Worm (Caenorhabditis elegans) whole organism, L3 larva: Measurements from ENCODE around the gene ZK892.3.

Experiments used
- R02D3.7 ChIP-seq: fragments of 150-350 bp; optimal IDR thresholded peaks from 2 replicates; lab custom pipeline; 2014; ENCODE audit warnings: missing biosample characterization, missing genetic modification characterization
- ZK546.5 ChIP-seq: sonication (generic microtip); optimal IDR thresholded peaks from 2 replicates; lab custom pipeline; 2017; ENCODE audit warnings: missing biosample characterization, missing genetic modification characterization
- ceh-16 ChIP-seq: sonication (generic microtip); optimal IDR thresholded peaks from 2 replicates; lab custom pipeline; 2017; ENCODE audit warnings: missing biosample characterization, missing genetic modification characterization
- ceh-28 ChIP-seq: fragments of 150-350 bp; optimal IDR thresholded peaks from 2 replicates; lab custom pipeline; 2014; ENCODE audit warnings: missing biosample characterization, missing genetic modification reagents, missing genetic modification characterization
- ceh-82 ChIP-seq: fragments of 150-350 bp; optimal IDR thresholded peaks from 2 replicates; lab custom pipeline; 2014; ENCODE audit warnings: missing biosample characterization, missing genetic modification characterization
- ceh-9 ChIP-seq: sonication (generic microtip); optimal IDR thresholded peaks from 2 replicates; lab custom pipeline; 2018; ENCODE audit warnings: missing biosample characterization, missing genetic modification characterization
- egl-5 ChIP-seq: fragments of 150-350 bp; optimal IDR thresholded peaks from 2 replicates; lab custom pipeline; 2017; ENCODE audit warnings: missing biosample characterization, missing genetic modification reagents, missing genetic modification characterization, inconsistent platforms
- elt-1 ChIP-seq: fragments of 150-350 bp; optimal IDR thresholded peaks from 2 replicates; lab custom pipeline; 2014; ENCODE audit warnings: missing biosample characterization, missing genetic modification characterization
- elt-2 ChIP-seq: sonication (generic microtip); optimal IDR thresholded peaks from 2 replicates; lab custom pipeline; 2016; ENCODE audit warnings: missing genetic modification reagents, mild to moderate bottlenecking, missing genetic modification characterization, missing compliant biosample characterization
- elt-3 ChIP-seq, 3 experiments: fragments of 150-350 bp in 1 of 3; sonication (generic microtip) in 2 of 3; optimal IDR thresholded peaks; 2 replicates in 2 of 3; 4 replicates in 1 of 3; lab custom pipeline; 2014 to 2017; ENCODE audit warnings: missing biosample characterization in 3 of 3, missing genetic modification characterization in 3 of 3
- eor-1 ChIP-seq, 2 experiments: fragments of 150-350 bp; optimal IDR thresholded peaks; 2 replicates each; lab custom pipeline; 2014 to 2018; ENCODE audit warnings: missing biosample characterization in 2 of 2, missing genetic modification characterization in 2 of 2
- fkh-10 ChIP-seq: sonication (generic microtip); optimal IDR thresholded peaks from 2 replicates; lab custom pipeline; 2017; ENCODE audit warnings: missing biosample characterization, missing genetic modification reagents, missing genetic modification characterization
- fos-1 ChIP-seq: fragments of 150-350 bp; optimal IDR thresholded peaks from 2 replicates; lab custom pipeline; 2014; ENCODE audit warnings: missing biosample characterization, missing genetic modification characterization
- hmg-11 ChIP-seq: sonication (generic microtip); optimal IDR thresholded peaks from 2 replicates; lab custom pipeline; 2016; ENCODE audit warnings: missing genetic modification characterization, missing compliant biosample characterization
- jun-1 ChIP-seq: fragments of 150-350 bp; optimal IDR thresholded peaks from 2 replicates; lab custom pipeline; 2014; ENCODE audit warnings: missing biosample characterization, missing genetic modification reagents, missing genetic modification characterization
- lin-15B ChIP-seq: fragments of 150-350 bp; optimal IDR thresholded peaks from 2 replicates; lab custom pipeline; 2014; ENCODE audit warnings: missing biosample characterization, missing genetic modification characterization
- lin-39 ChIP-seq: fragments of 150-350 bp; optimal IDR thresholded peaks from 2 replicates; lab custom pipeline; 2018; ENCODE audit warnings: missing biosample characterization, missing genetic modification reagents, missing genetic modification characterization
- lsy-12 ChIP-seq: sonication (generic microtip); optimal IDR thresholded peaks from 2 replicates; lab custom pipeline; 2016; ENCODE audit warnings: mild to moderate bottlenecking, missing genetic modification characterization, missing compliant biosample characterization
- mdl-1 ChIP-seq: fragments of 150-350 bp; optimal IDR thresholded peaks from 2 replicates; lab custom pipeline; 2014; ENCODE audit warnings: missing biosample characterization, missing genetic modification characterization
- mml-1 ChIP-seq: fragments of 150-350 bp; sonication (generic microtip); optimal IDR thresholded peaks from 3 replicates; lab custom pipeline; 2014; ENCODE audit warnings: missing biosample characterization, missing genetic modification characterization
- nfya-1 ChIP-seq: sonication (generic microtip); optimal IDR thresholded peaks from 2 replicates; lab custom pipeline; 2017; ENCODE audit warnings: missing genetic modification characterization, mild to moderate bottlenecking, missing compliant biosample characterization, antibody characterized with exemption, moderate library complexity; ENCODE audit not compliant: insufficient read depth
- nhr-12 ChIP-seq: fragments of 150-350 bp; optimal IDR thresholded peaks from 2 replicates; lab custom pipeline; 2014; ENCODE audit warnings: missing biosample characterization, missing genetic modification characterization
- nhr-23 ChIP-seq: fragments of 150-350 bp; optimal IDR thresholded peaks from 2 replicates; lab custom pipeline; 2014; ENCODE audit warnings: missing biosample characterization, missing genetic modification reagents, missing genetic modification characterization
- nhr-237 ChIP-seq: fragments of 150-350 bp; optimal IDR thresholded peaks from 2 replicates; lab custom pipeline; 2014; ENCODE audit warnings: missing biosample characterization, missing genetic modification characterization
- nhr-25 ChIP-seq: sonication (generic microtip); optimal IDR thresholded peaks from 2 replicates; lab custom pipeline; 2017; ENCODE audit warnings: missing biosample characterization, missing genetic modification characterization
- nhr-43 ChIP-seq: sonication (generic microtip); optimal IDR thresholded peaks from 2 replicates; lab custom pipeline; 2016; ENCODE audit warnings: mild to moderate bottlenecking, missing genetic modification characterization, missing compliant biosample characterization; ENCODE audit not compliant: poor library complexity, severe bottlenecking
- nhr-67 ChIP-seq: fragments of 150-350 bp; optimal IDR thresholded peaks from 2 replicates; lab custom pipeline; 2014; ENCODE audit warnings: missing biosample characterization, missing genetic modification characterization
- nhr-76 ChIP-seq: fragments of 150-350 bp; sonication (generic microtip); optimal IDR thresholded peaks from 5 replicates; lab custom pipeline; 2014; ENCODE audit warnings: missing biosample characterization, missing genetic modification characterization
- nhr-77 ChIP-seq: fragments of 150-350 bp; optimal IDR thresholded peaks from 2 replicates; lab custom pipeline; 2014; ENCODE audit warnings: missing biosample characterization, missing genetic modification characterization
- pha-4 ChIP-seq: fragments of 150-350 bp; optimal IDR thresholded peaks from 2 replicates; lab custom pipeline; 2014; ENCODE audit warnings: missing biosample characterization, missing genetic modification reagents, missing genetic modification characterization
- pqm-1 ChIP-seq: fragments of 150-350 bp; optimal IDR thresholded peaks from 2 replicates; lab custom pipeline; 2017; ENCODE audit warnings: missing biosample characterization, missing genetic modification characterization, inconsistent platforms
- snpc-4 ChIP-seq: fragments of 150-350 bp; optimal IDR thresholded peaks from 2 replicates; lab custom pipeline; 2014; ENCODE audit warnings: missing biosample characterization, missing genetic modification characterization
- tbx-2 ChIP-seq: sonication (generic microtip); optimal IDR thresholded peaks from 2 replicates; lab custom pipeline; 2016; ENCODE audit warnings: mild to moderate bottlenecking, missing genetic modification characterization, missing compliant biosample characterization
- unc-62 ChIP-seq: fragments of 150-350 bp; sonication (generic microtip); optimal IDR thresholded peaks from 4 replicates; lab custom pipeline; 2014; ENCODE audit warnings: missing biosample characterization, missing genetic modification reagents, missing genetic modification characterization
- zag-1 ChIP-seq: fragments of 150-350 bp; optimal IDR thresholded peaks from 2 replicates; lab custom pipeline; 2014; ENCODE audit warnings: missing biosample characterization, missing genetic modification characterization
- ztf-11 ChIP-seq: fragments of 150-350 bp; optimal IDR thresholded peaks from 2 replicates; lab custom pipeline; 2014; ENCODE audit warnings: missing biosample characterization, missing genetic modification characterization
- ztf-4 ChIP-seq: fragments of 150-350 bp; optimal IDR thresholded peaks from 2 replicates; lab custom pipeline; 2014; ENCODE audit warnings: missing biosample characterization, missing genetic modification characterization

ZK892.3 gene

DNA sequence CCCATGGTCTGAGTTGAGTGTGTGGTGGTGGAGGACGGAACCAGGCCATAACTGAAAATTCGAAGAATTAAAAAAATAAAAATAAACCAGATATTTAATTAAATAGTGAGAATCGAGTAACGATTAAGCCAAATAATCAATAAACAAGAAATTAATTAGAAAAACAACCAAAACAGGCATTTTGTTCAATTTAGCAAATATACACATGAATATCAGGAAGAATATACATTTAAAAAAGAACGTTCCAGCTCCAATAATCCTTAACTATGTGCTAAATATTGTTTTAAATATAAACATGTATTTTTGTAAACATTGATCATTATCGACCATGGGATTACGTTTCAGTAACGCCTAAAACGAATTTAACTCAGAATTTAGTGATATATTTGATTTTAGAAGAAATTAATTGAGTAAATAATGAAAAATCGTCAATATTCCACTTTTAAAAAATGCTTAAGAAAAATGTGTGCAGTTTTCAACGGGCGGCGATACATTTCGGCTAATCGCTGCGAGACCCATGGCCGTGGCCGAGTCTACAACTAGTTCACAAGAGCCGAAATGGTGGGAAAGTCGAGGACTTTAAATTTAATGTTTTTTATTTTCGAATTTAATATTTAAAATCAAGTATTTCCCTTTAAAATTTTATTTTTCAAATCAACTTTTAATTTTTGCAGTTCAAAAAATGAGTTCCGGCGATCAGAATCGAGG, 33.5 kb upstream of the ZK892.3 start, which contains the start of the genes R53.4 and psf-1:
Gene R53.4 (minus strand): TSS at position 51 of the 708 bp plus-strand sequence.
Gene psf-1 (plus strand): TSS at position 675 of the 708 bp plus-strand sequence.
- peak; percentile 57 for TF ChIP-seq hmg-11
- no peak for TF ChIP-seq ceh-28 (tag; lab: Kevin White, UChicago)
- TF ChIP-seq nhr-67 (tag; lab: Kevin White, UChicago), result no peak
- TF ChIP-seq nfya-1, result peak; percentile 86
- no peak for TF ChIP-seq nhr-76
- TF ChIP-seq mdl-1 (tag; lab: Kevin White, UChicago), result no peak
- TF ChIP-seq lin-15B, result peak; percentile 90
- TF ChIP-seq lin-39 (tag; lab: Kevin White, UChicago), result peak; percentile 56
- TF ChIP-seq pqm-1, result peak; percentile 49
- peak; percentile 85 for TF ChIP-seq pha-4 (tag; lab: Kevin White, UChicago)
- peak; percentile 26 for TF ChIP-seq jun-1
- TF ChIP-seq nhr-43 (tag; lab: Kevin White, UChicago), result peak; percentile 56
- TF ChIP-seq nhr-25 (tag; lab: Kevin White, UChicago), result peak; percentile 49
- no peak for TF ChIP-seq zag-1 (tag; lab: Kevin White, UChicago)
- TF ChIP-seq mml-1, result no peak
- TF ChIP-seq elt-3 (tag; optimal IDR thresholded peaks at IDR 0.05; lab: Kevin White, UChicago), result no peak
- TF ChIP-seq ztf-4 (tag; lab: Kevin White, UChicago), result no peak
- TF ChIP-seq fkh-10, result no peak
- TF ChIP-seq fos-1 (tag; lab: Kevin White, UChicago), result no peak
- no peak for TF ChIP-seq ceh-82 (tag; lab: Kevin White, UChicago)
- no peak for TF ChIP-seq lsy-12 (tag; lab: Kevin White, UChicago)
- TF ChIP-seq nhr-23 (tag; lab: Kevin White, UChicago), result peak; percentile 84
- no peak for TF ChIP-seq nhr-12 (tag; lab: Kevin White, UChicago)
- TF ChIP-seq R02D3.7 (tag; lab: Kevin White, UChicago), result peak; percentile 2
- no peak for TF ChIP-seq nhr-77 (tag; lab: Kevin White, UChicago)
- no peak for TF ChIP-seq ceh-9 (tag; lab: Kevin White, UChicago)
- no peak for TF ChIP-seq nhr-237 (tag; lab: Kevin White, UChicago)
- TF ChIP-seq unc-62 (GFP tag; lab: Kevin White, UChicago), result no peak
- TF ChIP-seq eor-1 (tag; optimal IDR thresholded peaks at IDR 0.05; lab: Kevin White, UChicago), result no peak
- peak; percentile 30 for TF ChIP-seq elt-2
- TF ChIP-seq tbx-2, result no peak
- TF ChIP-seq snpc-4 (tag; lab: Kevin White, UChicago), result peak; percentile 7

DNA sequence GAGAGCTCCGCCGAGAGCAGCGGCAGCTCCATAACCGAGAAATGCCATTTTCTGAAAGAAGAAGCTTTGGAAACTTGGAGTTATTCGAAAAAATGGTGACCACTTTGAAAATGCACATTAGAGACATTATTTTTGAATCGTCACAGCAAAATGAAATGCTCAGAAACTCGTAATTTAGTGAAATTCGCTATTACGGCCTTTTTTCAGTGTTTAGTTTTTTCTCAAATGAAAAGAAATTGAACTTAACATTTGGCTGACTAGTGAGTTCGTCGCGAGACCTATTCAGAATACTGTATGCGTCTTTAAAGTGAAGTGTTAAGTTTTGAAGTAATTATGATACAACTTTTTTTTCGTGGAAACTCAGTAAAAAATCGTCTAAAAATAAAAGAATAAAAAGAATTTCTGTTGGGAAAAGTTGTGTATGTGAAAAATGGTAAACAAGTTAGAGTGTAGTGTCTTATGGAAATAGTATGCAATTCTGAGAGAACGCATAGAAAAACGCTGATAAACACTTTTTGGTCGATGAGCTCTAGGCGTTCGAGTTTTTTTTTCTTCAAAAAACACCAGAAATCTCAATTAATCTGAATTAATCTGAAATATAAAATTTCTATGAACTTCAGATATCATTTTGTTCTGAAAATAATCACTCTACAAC, 31.1 kb upstream of the ZK892.3 start, which contains the start of gene R53.5:
Gene R53.5 (minus strand): TSS at position 51 of the 655 bp plus-strand sequence.
- TF ChIP-seq tbx-2, result no peak
- TF ChIP-seq ceh-82 (tag; lab: Kevin White, UChicago), result no peak
- no peak for TF ChIP-seq nfya-1
- no peak for TF ChIP-seq egl-5 (tag; lab: Kevin White, UChicago)
- TF ChIP-seq elt-3 (tag; optimal IDR thresholded peaks at IDR 0.05; lab: Kevin White, UChicago), result no peak
- no peak for TF ChIP-seq ceh-28 (tag; lab: Kevin White, UChicago)
- no peak for TF ChIP-seq ztf-11
- no peak for TF ChIP-seq nhr-77 (tag; lab: Kevin White, UChicago)
- TF ChIP-seq nhr-43 (tag; lab: Kevin White, UChicago), result no peak
- no peak for TF ChIP-seq lsy-12 (tag; lab: Kevin White, UChicago)
- no peak for TF ChIP-seq ceh-16 (tag; lab: Kevin White, UChicago)
- no peak for TF ChIP-seq lin-39 (tag; lab: Kevin White, UChicago)
- TF ChIP-seq fkh-10, result no peak
- TF ChIP-seq ZK546.5 (tag; lab: Kevin White, UChicago), result no peak
- TF ChIP-seq jun-1, result no peak
- no peak for TF ChIP-seq elt-1
- TF ChIP-seq elt-2, result peak; percentile 27
- no peak for TF ChIP-seq mdl-1 (tag; lab: Kevin White, UChicago)
- TF ChIP-seq pha-4 (tag; lab: Kevin White, UChicago), result peak; percentile 83
- TF ChIP-seq ztf-4 (tag; lab: Kevin White, UChicago), result no peak
- TF ChIP-seq snpc-4 (tag; lab: Kevin White, UChicago), result no peak
- peak; percentile 61 for TF ChIP-seq pqm-1
- TF ChIP-seq nhr-23 (tag; lab: Kevin White, UChicago), result no peak
- TF ChIP-seq hmg-11, result no peak
